Fruit fly (Drosophila melanogaster) whole organism, embryonic: ENCODE results near the gene Esyt2.
A peak's percentile ranks its signal among the peaks of the same experiment; 100 is the strongest.

Experiments
- BEAF-32 ChIP-seq: fragments of 200-800 bp; sonication (Bioruptor generic); optimal IDR thresholded peaks from 3 replicates; lab custom pipeline; 2017; ENCODE audit warnings: missing biosample characterization, missing genetic modification characterization, mild to moderate bottlenecking, moderate library complexity, missing genetic modification reagents
- CG10366 ChIP-seq: fragments of 200-800 bp; sonication (Bioruptor generic); IDR thresholded peaks from 2 replicates; pipeline ENCODE4 v1.3.6; 2022; ENCODE audit warnings: missing biosample characterization, missing genetic modification characterization
- CG10654 ChIP-seq: fragments of 200-800 bp; sonication (Bioruptor generic); optimal IDR thresholded peaks from 2 replicates; lab custom pipeline; 2016; ENCODE audit warnings: missing biosample characterization, missing genetic modification characterization
- CG11456 ChIP-seq: fragments of 200-800 bp; sonication (Bioruptor generic); IDR thresholded peaks from 3 replicates; pipeline ENCODE4 v1.3.6; 2022; ENCODE audit warnings: missing biosample characterization, missing genetic modification characterization
- CG11695 ChIP-seq: fragments of 200-800 bp; sonication (Bioruptor generic); IDR thresholded peaks from 3 replicates; pipeline ENCODE4 v1.3.6; 2022; ENCODE audit warnings: missing biosample characterization, missing genetic modification characterization
- CG13296 ChIP-seq: fragments of 200-800 bp; sonication (Bioruptor generic); optimal IDR thresholded peaks from 3 replicates; lab custom pipeline; 2018; ENCODE audit warnings: missing biosample characterization, mild to moderate bottlenecking, missing genetic modification characterization
- CG15479 ChIP-seq: fragments of 200-800 bp; sonication (Bioruptor generic); optimal IDR thresholded peaks from 3 replicates; lab custom pipeline; 2019; ENCODE audit warnings: missing biosample characterization, mild to moderate bottlenecking, missing genetic modification characterization, moderate library complexity
- CG16815 ChIP-seq: fragments of 200-800 bp; sonication (Bioruptor generic); optimal IDR thresholded peaks from 3 replicates; lab custom pipeline; 2017; ENCODE audit warnings: missing biosample characterization, mild to moderate bottlenecking, missing genetic modification characterization
- CG17912 ChIP-seq: fragments of 200-800 bp; sonication (Bioruptor generic); optimal IDR thresholded peaks from 2 replicates; lab custom pipeline; 2018; ENCODE audit warnings: missing biosample characterization, mild to moderate bottlenecking, missing genetic modification characterization
- CG18764 ChIP-seq: fragments of 200-800 bp; sonication (Bioruptor generic); optimal IDR thresholded peaks from 3 replicates; lab custom pipeline; 2016; ENCODE audit warnings: missing biosample characterization, missing genetic modification characterization
- CG4328 ChIP-seq: fragments of 200-800 bp; sonication (Bioruptor generic); optimal IDR thresholded peaks from 3 replicates; lab custom pipeline; 2017; ENCODE audit warnings: missing biosample characterization, missing genetic modification reagents, missing genetic modification characterization
- CG6791 ChIP-seq: fragments of 200-800 bp; sonication (Bioruptor generic); IDR thresholded peaks from 3 replicates; pipeline ENCODE4 v1.3.6; 2022; ENCODE audit warnings: missing biosample characterization, missing genetic modification characterization; ENCODE audit not compliant: partially characterized antibody
- Deaf1 ChIP-seq: fragments of 200-800 bp; optimal IDR thresholded peaks from 3 replicates; lab custom pipeline; 2019; ENCODE audit warnings: missing biosample characterization, mild to moderate bottlenecking, missing genetic modification characterization, moderate library complexity
- Dll ChIP-seq: fragments of 200-800 bp; sonication (Bioruptor generic); IDR thresholded peaks from 4 replicates; pipeline ENCODE4 v1.3.6; 2022; ENCODE audit warnings: missing biosample characterization, missing genetic modification characterization; ENCODE audit not compliant: partially characterized antibody
- Drgx ChIP-seq: fragments of 200-800 bp; sonication (Bioruptor generic); IDR thresholded peaks from 2 replicates; pipeline ENCODE4 v1.3.6; 2022; ENCODE audit warnings: missing biosample characterization, missing genetic modification characterization
- GATAe ChIP-seq: fragments of 200-800 bp; sonication (Bioruptor generic); conservative IDR thresholded peaks from 2 replicates; pipeline ENCODE4 v1.3.6; 2022; ENCODE audit warnings: missing biosample characterization, missing genetic modification characterization
- Hand ChIP-seq: fragments of 200-800 bp; sonication (Bioruptor generic); optimal IDR thresholded peaks from 2 replicates; lab custom pipeline; 2017; ENCODE audit warnings: mild to moderate bottlenecking, missing biosample characterization, missing genetic modification reagents, missing genetic modification characterization
- Hmx ChIP-seq: fragments of 200-800 bp; sonication (Bioruptor generic); optimal IDR thresholded peaks from 2 replicates; lab custom pipeline; 2016; ENCODE audit warnings: missing biosample characterization, missing genetic modification characterization
- MTF-1 ChIP-seq: fragments of 200-800 bp; sonication (Bioruptor generic); optimal IDR thresholded peaks from 2 replicates; lab custom pipeline; 2018; ENCODE audit warnings: missing biosample characterization, mild to moderate bottlenecking, missing genetic modification characterization, borderline replicate concordance
- Mad ChIP-seq: fragments of 200-800 bp; sonication (Bioruptor generic); optimal IDR thresholded peaks from 2 replicates; lab custom pipeline; 2016; ENCODE audit warnings: missing biosample characterization, missing genetic modification characterization
- Max ChIP-seq: fragments of 200-800 bp; sonication (Bioruptor generic); optimal IDR thresholded peaks from 2 replicates; lab custom pipeline; 2016; ENCODE audit warnings: missing biosample characterization, mild to moderate bottlenecking, missing genetic modification characterization
- Optix ChIP-seq: fragments of 200-800 bp; sonication (Bioruptor generic); IDR thresholded peaks from 3 replicates; pipeline ENCODE4 v1.3.6; 2022; ENCODE audit warnings: missing biosample characterization, missing genetic modification characterization
- Scr ChIP-seq: fragments of 200-800 bp; sonication (Bioruptor generic); IDR thresholded peaks from 2 replicates; pipeline ENCODE4 v1.3.6; 2022; ENCODE audit warnings: missing biosample characterization, missing genetic modification characterization; ENCODE audit not compliant: partially characterized antibody
- Taf1 ChIP-seq: fragments of 200-800 bp; sonication (Bioruptor generic); IDR thresholded peaks from 2 replicates; pipeline ENCODE4 v1.3.6; 2022; ENCODE audit warnings: missing biosample characterization, missing genetic modification characterization
- Tbp ChIP-seq: fragments of >200 bp; optimal IDR thresholded peaks from 2 replicates; lab custom pipeline; 2018; ENCODE audit warnings: missing biosample characterization, missing genetic modification characterization
- Xbp1 ChIP-seq: fragments of 200-800 bp; sonication (Bioruptor generic); optimal IDR thresholded peaks from 3 replicates; lab custom pipeline; 2016; ENCODE audit warnings: missing biosample characterization, mild to moderate bottlenecking, missing genetic modification characterization
- ac ChIP-seq: fragments of 200-800 bp; sonication (Bioruptor generic); optimal IDR thresholded peaks from 3 replicates; lab custom pipeline; 2017; ENCODE audit warnings: missing biosample characterization, mild to moderate bottlenecking, missing genetic modification characterization
- ash1 ChIP-seq: fragments of 200-800 bp; sonication (Bioruptor generic); optimal IDR thresholded peaks from 2 replicates; lab custom pipeline; 2018; ENCODE audit warnings: missing biosample characterization, mild to moderate bottlenecking, missing genetic modification characterization
- bigmax ChIP-seq: fragments of 200-800 bp; sonication (Bioruptor generic); optimal IDR thresholded peaks from 2 replicates; lab custom pipeline; 2018; ENCODE audit warnings: missing biosample characterization, mild to moderate bottlenecking, missing genetic modification characterization
- cwo ChIP-seq: fragments of 200-800 bp; sonication (Bioruptor generic); optimal IDR thresholded peaks from 3 replicates; lab custom pipeline; 2017; ENCODE audit warnings: missing biosample characterization, missing genetic modification characterization, mild to moderate bottlenecking, moderate library complexity, missing genetic modification reagents
- da ChIP-seq: fragments of 200-800 bp; sonication (Bioruptor generic); optimal IDR thresholded peaks from 2 replicates; lab custom pipeline; 2016; ENCODE audit warnings: missing biosample characterization, missing genetic modification characterization
- dan ChIP-seq: fragments of 200-800 bp; sonication (Bioruptor generic); IDR thresholded peaks from 2 replicates; pipeline ENCODE4 v1.3.6; 2022; ENCODE audit warnings: missing biosample characterization, missing genetic modification characterization
- danr ChIP-seq: fragments of 200-800 bp; sonication (Bioruptor generic); IDR thresholded peaks from 2 replicates; pipeline ENCODE4 v1.3.6; 2022; ENCODE audit warnings: missing biosample characterization, missing genetic modification characterization
- dmrt99B ChIP-seq: fragments of 200-800 bp; sonication (Bioruptor generic); optimal IDR thresholded peaks from 2 replicates; lab custom pipeline; 2018; ENCODE audit warnings: missing biosample characterization, mild to moderate bottlenecking, missing genetic modification characterization, moderate library complexity
- fd102C ChIP-seq: fragments of 200-800 bp; sonication (Bioruptor generic); optimal IDR thresholded peaks from 2 replicates; lab custom pipeline; 2018; ENCODE audit warnings: missing biosample characterization, mild to moderate bottlenecking, missing genetic modification characterization, moderate library complexity
- fu2 ChIP-seq: fragments of 200-800 bp; sonication (Bioruptor generic); optimal IDR thresholded peaks from 2 replicates; lab custom pipeline; 2016; ENCODE audit warnings: missing biosample characterization, missing genetic modification characterization
- gcm2 ChIP-seq: fragments of 200-800 bp; sonication (Bioruptor generic); optimal IDR thresholded peaks from 2 replicates; lab custom pipeline; 2016; ENCODE audit warnings: missing biosample characterization, missing genetic modification characterization
- grau ChIP-seq: fragments of 200-800 bp; optimal IDR thresholded peaks from 3 replicates; lab custom pipeline; 2019; ENCODE audit warnings: missing biosample characterization, mild to moderate bottlenecking, missing genetic modification characterization, moderate library complexity
- lola ChIP-seq, 3 experiments: fragments of >200 bp in 2 of 3; fragments of 200-800 bp in 1 of 3; sonication (Bioruptor generic) in 1 of 3; optimal IDR thresholded peaks; 2 replicates each; lab custom pipeline; 2017 to 2019; ENCODE audit warnings: missing biosample characterization in 3 of 3, missing genetic modification characterization in 3 of 3, mild to moderate bottlenecking in 1 of 3, moderate library complexity in 1 of 3
- mld ChIP-seq: fragments of 200-800 bp; sonication (Bioruptor generic); IDR thresholded peaks from 3 replicates; pipeline ENCODE4 v1.3.6; 2022; ENCODE audit warnings: missing biosample characterization, missing genetic modification characterization; ENCODE audit not compliant: partially characterized antibody
- org-1 ChIP-seq: fragments of 200-800 bp; sonication (Bioruptor generic); optimal IDR thresholded peaks from 2 replicates; lab custom pipeline; 2017; ENCODE audit warnings: missing biosample characterization, missing genetic modification characterization
- p53 ChIP-seq: fragments of 200-800 bp; sonication (Bioruptor generic); optimal IDR thresholded peaks from 2 replicates; lab custom pipeline; 2016; ENCODE audit warnings: missing biosample characterization, missing genetic modification characterization
- prd ChIP-seq, 3 experiments: fragments of >200 bp in 2 of 3; fragments of 200-800 bp in 1 of 3; sonication (Bioruptor generic) in 1 of 3; optimal IDR thresholded peaks in 2 of 3; IDR thresholded peaks in 1 of 3; 2 replicates in 2 of 3; 3 replicates in 1 of 3; pipeline versions ENCODE4 v1.3.6 to Lab custom; 2017 to 2022; ENCODE audit warnings: missing biosample characterization in 1 of 3, missing genetic modification characterization in 1 of 3
- row ChIP-seq: fragments of 200-800 bp; sonication (Bioruptor generic); IDR thresholded peaks from 3 replicates; pipeline ENCODE4 v1.3.6; 2022; ENCODE audit warnings: missing biosample characterization, missing genetic modification characterization
- sens ChIP-seq: fragments of 200-800 bp; sonication (Bioruptor generic); peaks from one replicate; lab custom pipeline; 2016; ENCODE audit warnings: missing biosample characterization, missing genetic modification characterization
- seq ChIP-seq: fragments of 200-800 bp; sonication (Bioruptor generic); IDR thresholded peaks from 2 replicates; pipeline ENCODE4 v1.3.6; 2022; ENCODE audit warnings: missing biosample characterization, missing genetic modification characterization
- sqz ChIP-seq: fragments of 200-800 bp; sonication (Bioruptor generic); optimal IDR thresholded peaks from 3 replicates; lab custom pipeline; 2018; ENCODE audit warnings: missing biosample characterization, mild to moderate bottlenecking, missing genetic modification characterization
- tgo ChIP-seq: fragments of 200-800 bp; sonication (Bioruptor generic); IDR thresholded peaks from 3 replicates; pipeline ENCODE4 v1.3.6; 2022; ENCODE audit warnings: missing biosample characterization, missing genetic modification characterization
- tin ChIP-seq: fragments of 200-800 bp; sonication (Bioruptor generic); optimal IDR thresholded peaks from 3 replicates; lab custom pipeline; 2016; ENCODE audit warnings: missing biosample characterization, missing genetic modification characterization
- z ChIP-seq: fragments of 200-800 bp; sonication (Bioruptor generic); IDR thresholded peaks from 3 replicates; pipeline ENCODE4 v1.3.6; 2022; ENCODE audit warnings: missing biosample characterization, missing genetic modification characterization

Esyt2 gene

dm6 chr3R:24585042-24585698, 40.7 kb downstream of the Esyt2 start, which contains the start of the genes CG13625 and mld (continued):
- TF ChIP-seq tin (GFP tag; lab: Kevin White, UChicago) (peak; percentile 26), CG10654 (no peak), CG13296 (GFP tag; lab: Kevin White, UChicago) (no peak), sens (GFP tag; lab: Kevin White, UChicago) (peak; percentile 84), seq (GFP tag; lab: Robert Waterston, UW) (no peak), Hmx (no peak), Xbp1 (no peak), CG15479 (no peak), ac (GFP tag; lab: Kevin White, UChicago) (no peak), CG10366 (no peak), dan (GFP tag; lab: Robert Waterston, UW) (no peak), row (GFP tag; lab: Robert Waterston, UW) (no peak), Optix (GFP tag; lab: Robert Waterston, UW) (no peak), Deaf1 (tag; lab: Kevin White, UChicago) (no peak), prd (optimal IDR thresholded peaks at IDR 0.05; lab: Kevin White, UChicago) (no peak), prd (GFP tag; IDR thresholded peaks at IDR 0.05; lab: Robert Waterston, UW) (no peak), da (GFP tag; lab: Kevin White, UChicago) (no peak), org-1 (no peak), fd102C (GFP tag; lab: Kevin White, UChicago) (no peak), GATAe (GFP tag; lab: Robert Waterston, UW) (no peak), danr (GFP tag; lab: Robert Waterston, UW) (no peak), CG11695 (no peak), CG16815 (no peak), Scr (GFP tag; lab: Robert Waterston, UW) (no peak), sqz (peak; percentile 97), CG17912 (no peak), Hand (GFP tag; lab: Kevin White, UChicago) (no peak), Taf1 (GFP tag; lab: Robert Waterston, UW) (no peak), CG6791 (GFP tag; lab: Robert Waterston, UW) (no peak), bigmax (GFP tag; lab: Kevin White, UChicago) (no peak), MTF-1 (no peak), tgo (GFP tag; lab: Robert Waterston, UW) (no peak), Drgx (GFP tag; lab: Robert Waterston, UW) (no peak), BEAF-32 (peak; percentile 71), ash1 (GFP tag; lab: Kevin White, UChicago) (no peak), Tbp (GFP tag; lab: Kevin White, UChicago) (no peak), z (no peak), Max (GFP tag; lab: Kevin White, UChicago) (peak; percentile 42), CG11456 (GFP tag; lab: Robert Waterston, UW) (no peak), cwo (GFP tag; lab: Kevin White, UChicago) (no peak), Mad (GFP tag; lab: Kevin White, UChicago) (no peak), mld (GFP tag; lab: Robert Waterston, UW) (no peak), fu2 (GFP tag; lab: Kevin White, UChicago) (no peak), CG4328 (GFP tag; lab: Kevin White, UChicago) (no peak), Dll (GFP tag; lab: Robert Waterston, UW) (no peak), dmrt99B (tag; lab: Kevin White, UChicago) (no peak), gcm2 (GFP tag; lab: Kevin White, UChicago) (no peak), p53 (GFP tag; lab: Kevin White, UChicago) (no peak), CG18764 (GFP tag; lab: Kevin White, UChicago) (peak; percentile 3), lola (GFP tag; optimal IDR thresholded peaks at IDR 0.05; lab: Kevin White, UChicago) (no peak), grau (tag; lab: Kevin White, UChicago) (no peak)
